Fruit fly (Drosophila melanogaster): Measurements from ENCODE around the gene Septin4.

DNA sequence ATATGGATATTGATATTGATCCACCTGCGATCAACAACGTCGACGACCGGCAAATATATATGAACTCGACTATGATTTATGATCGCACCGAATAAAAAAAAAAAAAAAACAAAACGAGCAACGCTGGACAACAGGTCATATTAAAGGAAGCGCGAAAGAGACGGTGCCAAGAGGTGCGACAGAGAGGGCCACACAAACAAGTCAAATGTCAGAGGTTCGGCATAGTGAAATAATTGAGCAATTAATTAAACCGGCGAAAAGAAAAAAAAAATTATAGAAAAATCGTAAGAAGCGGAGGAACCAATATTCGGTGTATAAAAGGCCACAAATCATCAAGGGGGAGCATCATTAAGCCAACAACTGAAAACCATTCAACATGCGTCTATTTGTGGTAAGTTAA, 47.6 kb upstream of the Septin4 start, which contains the start of gene Twdlalpha:
- TF ChIP-seq CG8159 (tag; optimal IDR thresholded peaks at IDR 0.05) (no peak), gl (tag; optimal IDR thresholded peaks at IDR 0.05) (no peak), rn (GFP tag; IDR thresholded peaks at IDR 0.05) (no peak), Snoo (tag; optimal IDR thresholded peaks at IDR 0.05) (no peak), CG14655 (GFP tag; optimal IDR thresholded peaks at IDR 0.05) (no peak), CG34367 (tag; optimal IDR thresholded peaks at IDR 0.05) (no peak), fd96Ca (GFP tag; IDR thresholded peaks at IDR 0.05) (no peak), CG9948 (tag; optimal IDR thresholded peaks at IDR 0.05) (no peak)

Data from whole organism, pupa.